Fruit fly (Drosophila melanogaster): ENCODE results near the gene CG31668.
A peak's percentile ranks its signal among the peaks of the same experiment; 100 is the strongest.

CG31668 gene

DNA sequence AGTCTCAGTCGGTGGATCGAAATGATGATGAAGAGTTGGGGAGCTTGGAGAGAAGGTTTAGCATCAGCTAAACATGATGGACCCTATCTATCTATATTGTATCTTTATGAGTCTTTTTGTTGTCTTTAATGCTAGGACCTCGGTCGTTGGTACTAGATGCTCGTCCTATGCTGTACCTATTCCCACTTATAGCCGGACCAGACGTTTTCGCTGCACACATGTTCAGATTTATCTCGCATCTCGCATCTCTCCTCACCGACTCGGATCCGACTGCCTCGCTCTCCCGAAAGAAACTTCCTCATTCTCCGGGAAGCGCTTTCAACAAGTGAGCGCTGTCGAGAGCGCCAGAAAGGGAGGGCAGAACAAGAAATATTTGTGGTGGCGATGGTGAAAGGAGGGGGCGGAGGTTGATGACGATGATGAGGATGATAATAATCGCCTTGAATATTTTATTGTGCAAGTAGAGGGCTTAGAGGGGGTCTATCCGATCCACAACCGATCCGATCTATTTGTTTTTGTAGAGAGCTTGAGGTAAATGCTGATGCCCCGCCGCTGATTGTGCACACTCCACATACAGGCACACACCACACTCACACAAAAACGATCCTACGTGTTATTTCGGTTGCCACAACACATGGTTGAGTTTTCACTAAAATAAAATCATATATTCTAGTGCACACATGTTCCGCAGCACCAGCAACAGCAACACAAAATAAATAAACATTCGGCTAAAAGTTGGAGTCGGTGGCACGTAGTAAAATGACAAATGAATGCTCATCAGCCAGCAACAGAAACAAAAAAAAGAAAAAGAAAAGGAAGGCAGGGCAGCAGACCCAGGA lies 43.0 kb downstream of the CG31668 start (continued):
- TF ChIP-seq prd (optimal IDR thresholded peaks at IDR 0.05) = no peak
- TF ChIP-seq prd (GFP tag; IDR thresholded peaks at IDR 0.05) = peak; percentile 13; the same call in 1 of the 3 replicates
- peak; percentile 23 for TF ChIP-seq CG1233 (GFP tag; optimal IDR thresholded peaks at IDR 0.05)
- no peak for TF ChIP-seq CG8089 (GFP tag; optimal IDR thresholded peaks at IDR 0.05)
- no peak; the same call in 1 of the 2 replicates for TF ChIP-seq amos (GFP tag; IDR thresholded peaks at IDR 0.05; ENCODE audit: partially characterized antibody)
- peak; percentile 6 for TF ChIP-seq dmrt99B (tag; optimal IDR thresholded peaks at IDR 0.05)
- no peak for TF ChIP-seq Ets97D (GFP tag; optimal IDR thresholded peaks at IDR 0.05)
- TF ChIP-seq corto (GFP tag; optimal IDR thresholded peaks at IDR 0.05) = peak; percentile 29
- TF ChIP-seq Atf-2 (GFP tag; optimal IDR thresholded peaks at IDR 0.05) = no peak
- TF ChIP-seq Dad (GFP tag; optimal IDR thresholded peaks at IDR 0.05) = no peak
- no peak for TF ChIP-seq Hey (tag; optimal IDR thresholded peaks at IDR 0.05)
- TF ChIP-seq CG17361 (GFP tag; IDR thresholded peaks at IDR 0.05) = no peak
- no peak for TF ChIP-seq CG4282 (GFP tag; optimal IDR thresholded peaks at IDR 0.05)
- 0 out of 2 replicates have a peak, but pooled peaks have one; percentile 12 for TF ChIP-seq E2f1 (GFP tag; IDR thresholded peaks at IDR 0.05)
- TF ChIP-seq NC2β (GFP tag; optimal IDR thresholded peaks at IDR 0.05) = no peak
- no peak for TF ChIP-seq CG7745 (tag; optimal IDR thresholded peaks at IDR 0.05)
- no peak for TF ChIP-seq CG32767 (GFP tag; IDR thresholded peaks at IDR 0.05)
- TF ChIP-seq CG1603 (tag; optimal IDR thresholded peaks at IDR 0.05) = peak; percentile 26
- TF ChIP-seq CG12391 (tag; optimal IDR thresholded peaks at IDR 0.05) = peak; percentile 20
- no peak for TF ChIP-seq fd64A (GFP tag; optimal IDR thresholded peaks at IDR 0.05)
- no peak for TF ChIP-seq fru (optimal IDR thresholded peaks at IDR 0.05)
- no peak for TF ChIP-seq so (GFP tag; IDR thresholded peaks at IDR 0.05)
- no peak for TF ChIP-seq hth (optimal IDR thresholded peaks at IDR 0.05)
- no peak for TF ChIP-seq wdn (GFP tag; IDR thresholded peaks at IDR 0.05)
- no peak for TF ChIP-seq HLH4C (GFP tag; IDR thresholded peaks at IDR 0.05; ENCODE audit: partially characterized antibody)
- no peak for TF ChIP-seq Fer3 (tag; optimal IDR thresholded peaks at IDR 0.05)
- TF ChIP-seq CG10366 (GFP tag; IDR thresholded peaks at IDR 0.05) = no peak; the same call in 1 of the 2 replicates
- TF ChIP-seq vvl (GFP tag; IDR thresholded peaks at IDR 0.05) = peak; percentile 6; the same call in 1 of the 2 replicates
- no peak for TF ChIP-seq Hmr (GFP tag; optimal IDR thresholded peaks at IDR 0.05)
- TF ChIP-seq scrt (GFP tag; optimal IDR thresholded peaks at IDR 0.05) = no peak
- no peak for TF ChIP-seq Jarid2 (GFP tag; optimal IDR thresholded peaks at IDR 0.05)
- no peak for TF ChIP-seq Ets65A (GFP tag)
- TF ChIP-seq Hsf (GFP tag; optimal IDR thresholded peaks at IDR 0.05) = no peak
- no peak for TF ChIP-seq CG33557 (GFP tag; optimal IDR thresholded peaks at IDR 0.05)
- TF ChIP-seq usp (GFP tag; optimal IDR thresholded peaks at IDR 0.05) = no peak
- TF ChIP-seq Sin3A (optimal IDR thresholded peaks at IDR 0.05) = no peak
- TF ChIP-seq unpg (GFP tag; optimal IDR thresholded peaks at IDR 0.05) = peak; percentile 5
- TF ChIP-seq CG10274 (GFP tag; optimal IDR thresholded peaks at IDR 0.05) = no peak
- TF ChIP-seq cato (GFP tag; optimal IDR thresholded peaks at IDR 0.05; ENCODE audit: borderline replicate concordance) = no peak
- no peak for TF ChIP-seq CG1792 (GFP tag; optimal IDR thresholded peaks at IDR 0.05)
- no peak for TF ChIP-seq CG4617 (GFP tag; optimal IDR thresholded peaks at IDR 0.05; ENCODE audit: borderline replicate concordance)
- no peak for TF ChIP-seq cas (GFP tag; IDR thresholded peaks at IDR 0.05)
- no peak for TF ChIP-seq E2f2 (GFP tag; IDR thresholded peaks at IDR 0.05)
- no peak for TF ChIP-seq tin (GFP tag; optimal IDR thresholded peaks at IDR 0.05)
- no peak for TF ChIP-seq CG7963 (GFP tag; IDR thresholded peaks at IDR 0.05; ENCODE audit: partially characterized antibody)
- no peak for TF ChIP-seq CG12236 (GFP tag; optimal IDR thresholded peaks at IDR 0.05)
- TF ChIP-seq TFAM (GFP tag; optimal IDR thresholded peaks at IDR 0.05) = no peak
- no peak for TF ChIP-seq CG3065 (GFP tag; optimal IDR thresholded peaks at IDR 0.05)
- peak; percentile 78 for TF ChIP-seq cg (GFP tag; optimal IDR thresholded peaks at IDR 0.05)
- no peak for TF ChIP-seq CG4328 (GFP tag; optimal IDR thresholded peaks at IDR 0.05)
- no peak for TF ChIP-seq Elba2 (GFP tag; optimal IDR thresholded peaks at IDR 0.05)
